Fruit fly (Drosophila melanogaster) whole organism, prepupa: Measurements from ENCODE around the gene unc-13-4A.

Source experiments
- Blimp-1 ChIP-seq: fragments of 200-800 bp; sonication (Bioruptor generic); optimal IDR thresholded peaks from 3 replicates; lab custom pipeline; 2017; ENCODE audit warnings: missing biosample characterization, missing genetic modification characterization, mild to moderate bottlenecking, moderate library complexity, missing genetic modification reagents
- CG10631 ChIP-seq: fragments of 200-800 bp; sonication (Bioruptor generic); optimal IDR thresholded peaks from 2 replicates; lab custom pipeline; 2016; ENCODE audit warnings: missing biosample characterization, missing genetic modification characterization
- CG11762 ChIP-seq: fragments of 200-800 bp; sonication (Bioruptor generic); optimal IDR thresholded peaks from 3 replicates; lab custom pipeline; 2016; ENCODE audit warnings: missing biosample characterization, missing genetic modification characterization; ENCODE audit not compliant: insufficient read depth
- CG1621 ChIP-seq: fragments of 200-800 bp; sonication (Bioruptor generic); optimal IDR thresholded peaks from 3 replicates; lab custom pipeline; 2018; ENCODE audit warnings: missing biosample characterization, mild to moderate bottlenecking, missing genetic modification characterization
- CG3032 ChIP-seq: fragments of 200-800 bp; optimal IDR thresholded peaks from 2 replicates; lab custom pipeline; 2019; ENCODE audit warnings: missing biosample characterization, mild to moderate bottlenecking, missing genetic modification characterization, moderate library complexity
- CG31627 ChIP-seq: fragments of 200-800 bp; sonication (Bioruptor generic); optimal IDR thresholded peaks from 3 replicates; lab custom pipeline; 2016; ENCODE audit warnings: missing biosample characterization, missing genetic modification characterization
- CG32006 ChIP-seq: fragments of 200-800 bp; sonication (Bioruptor generic); optimal IDR thresholded peaks from 3 replicates; lab custom pipeline; 2017; ENCODE audit warnings: missing biosample characterization, mild to moderate bottlenecking, missing genetic modification characterization
- CG34406 ChIP-seq: fragments of 200-800 bp; sonication (Bioruptor generic); optimal IDR thresholded peaks from 3 replicates; lab custom pipeline; 2016; ENCODE audit warnings: missing biosample characterization, missing genetic modification characterization
- CG3919 ChIP-seq: fragments of 200-800 bp; sonication (Bioruptor generic); optimal IDR thresholded peaks from 3 replicates; lab custom pipeline; 2016; ENCODE audit warnings: missing biosample characterization, missing genetic modification characterization
- CG4318 ChIP-seq: fragments of 200-800 bp; sonication (Bioruptor generic); optimal IDR thresholded peaks from 3 replicates; lab custom pipeline; 2017; ENCODE audit warnings: missing biosample characterization, mild to moderate bottlenecking, missing genetic modification characterization
- CG6276 ChIP-seq: fragments of 200-800 bp; sonication (Bioruptor generic); optimal IDR thresholded peaks from 2 replicates; lab custom pipeline; 2017; ENCODE audit warnings: missing biosample characterization, mild to moderate bottlenecking, missing genetic modification characterization
- CG6792 ChIP-seq: fragments of 200-800 bp; sonication (Bioruptor generic); optimal IDR thresholded peaks from 3 replicates; lab custom pipeline; 2016; ENCODE audit warnings: missing biosample characterization, missing genetic modification characterization
- CG6854 ChIP-seq: fragments of 200-800 bp; sonication (Bioruptor generic); optimal IDR thresholded peaks from 2 replicates; lab custom pipeline; 2017; ENCODE audit warnings: missing biosample characterization, mild to moderate bottlenecking, missing genetic modification characterization
- CG7368 ChIP-seq: fragments of 200-800 bp; sonication (Bioruptor generic); optimal IDR thresholded peaks from 3 replicates; lab custom pipeline; 2016; ENCODE audit warnings: missing biosample characterization, missing genetic modification characterization
- CG8632 ChIP-seq: fragments of 200-800 bp; sonication (Bioruptor generic); optimal IDR thresholded peaks from 3 replicates; lab custom pipeline; 2016; ENCODE audit warnings: missing biosample characterization, missing genetic modification characterization
- CG9139 ChIP-seq: fragments of 200-800 bp; sonication (Bioruptor generic); optimal IDR thresholded peaks from 3 replicates; lab custom pipeline; 2017; ENCODE audit warnings: missing biosample characterization, mild to moderate bottlenecking, missing genetic modification characterization
- Eip75B ChIP-seq: fragments of 200-800 bp; sonication (Bioruptor generic); optimal IDR thresholded peaks from 3 replicates; lab custom pipeline; 2016; ENCODE audit warnings: missing biosample characterization, missing genetic modification characterization
- Eip78C ChIP-seq: fragments of 200-800 bp; sonication (Bioruptor generic); peaks from one replicate; lab custom pipeline; 2016; ENCODE audit warnings: missing biosample characterization, missing genetic modification characterization
- Eip93F ChIP-seq: fragments of 200-800 bp; sonication (Bioruptor generic); optimal IDR thresholded peaks from 2 replicates; lab custom pipeline; 2016; ENCODE audit warnings: missing biosample characterization, mild to moderate bottlenecking, missing genetic modification characterization
- Ets21C ChIP-seq: fragments of 200-800 bp; sonication (Bioruptor generic); optimal IDR thresholded peaks from 3 replicates; lab custom pipeline; 2016; ENCODE audit warnings: missing biosample characterization, missing genetic modification characterization
- Hr39 ChIP-seq: fragments of 200-800 bp; sonication (Bioruptor generic); optimal IDR thresholded peaks from 2 replicates; lab custom pipeline; 2016; ENCODE audit warnings: missing biosample characterization, missing genetic modification characterization
- Met ChIP-seq: fragments of 200-800 bp; sonication (Bioruptor generic); optimal IDR thresholded peaks from 3 replicates; lab custom pipeline; 2016; ENCODE audit warnings: missing biosample characterization, missing genetic modification characterization
- OdsH ChIP-seq: fragments of 200-800 bp; sonication (Bioruptor generic); optimal IDR thresholded peaks from 3 replicates; lab custom pipeline; 2016; ENCODE audit warnings: missing biosample characterization, missing genetic modification characterization
- Sox102F ChIP-seq: fragments of 200-800 bp; sonication (Bioruptor generic); optimal IDR thresholded peaks from 2 replicates; lab custom pipeline; 2016; ENCODE audit warnings: missing biosample characterization, mild to moderate bottlenecking, missing genetic modification characterization
- Sox14 ChIP-seq: fragments of 200-800 bp; sonication (Bioruptor generic); optimal IDR thresholded peaks from 3 replicates; lab custom pipeline; 2016; ENCODE audit warnings: missing biosample characterization, missing genetic modification characterization
- Sox15 ChIP-seq: fragments of 200-800 bp; sonication (Bioruptor generic); optimal IDR thresholded peaks from 3 replicates; lab custom pipeline; 2016; ENCODE audit warnings: missing biosample characterization, missing genetic modification characterization
- achi ChIP-seq: fragments of 200-800 bp; sonication (Bioruptor generic); optimal IDR thresholded peaks from 3 replicates; lab custom pipeline; 2016; ENCODE audit warnings: missing biosample characterization, missing genetic modification characterization
- cyc ChIP-seq: fragments of 200-800 bp; sonication (Bioruptor generic); optimal IDR thresholded peaks from 3 replicates; lab custom pipeline; 2016; ENCODE audit warnings: missing biosample characterization, missing genetic modification characterization
- dsx ChIP-seq: fragments of 200-800 bp; optimal IDR thresholded peaks from 3 replicates; lab custom pipeline; 2019; ENCODE audit warnings: missing biosample characterization, mild to moderate bottlenecking, missing genetic modification characterization, moderate library complexity; ENCODE audit not compliant: poor library complexity, severe bottlenecking
- esn ChIP-seq: fragments of 200-800 bp; sonication (Bioruptor generic); optimal IDR thresholded peaks from 2 replicates; lab custom pipeline; 2016; ENCODE audit warnings: missing biosample characterization, mild to moderate bottlenecking, missing genetic modification characterization, moderate library complexity
- fd59A ChIP-seq: fragments of 200-800 bp; sonication (Bioruptor generic); optimal IDR thresholded peaks from 2 replicates; lab custom pipeline; 2017; ENCODE audit warnings: missing biosample characterization, mild to moderate bottlenecking, missing genetic modification characterization, missing genetic modification reagents
- fd85E ChIP-seq: fragments of 200-800 bp; sonication (Bioruptor generic); optimal IDR thresholded peaks from 3 replicates; lab custom pipeline; 2016; ENCODE audit warnings: missing biosample characterization, missing genetic modification characterization
- lz ChIP-seq: fragments of 200-800 bp; sonication (Bioruptor generic); optimal IDR thresholded peaks from 3 replicates; lab custom pipeline; 2016; ENCODE audit warnings: missing biosample characterization, missing genetic modification characterization
- net ChIP-seq: fragments of 200-800 bp; sonication (Bioruptor generic); optimal IDR thresholded peaks from 3 replicates; lab custom pipeline; 2016; ENCODE audit warnings: missing biosample characterization, missing genetic modification characterization
- pdm3 ChIP-seq: fragments of 200-800 bp; sonication (Bioruptor generic); optimal IDR thresholded peaks from 3 replicates; lab custom pipeline; 2016; ENCODE audit warnings: missing biosample characterization, missing genetic modification characterization
- salr ChIP-seq, 2 experiments: fragments of 200-800 bp; sonication (Bioruptor generic); optimal IDR thresholded peaks; 3 replicates each; lab custom pipeline; 2016 to 2018; ENCODE audit warnings: missing biosample characterization in 2 of 2, missing genetic modification characterization in 2 of 2, mild to moderate bottlenecking in 1 of 2
- ss ChIP-seq, 2 experiments: fragments of 200-800 bp; sonication (Bioruptor generic); optimal IDR thresholded peaks; 2 replicates in 1 of 2; 3 replicates in 1 of 2; lab custom pipeline; 2017 to 2018; ENCODE audit warnings: mild to moderate bottlenecking in 2 of 2, missing biosample characterization in 2 of 2, missing genetic modification characterization in 2 of 2, moderate library complexity in 1 of 2
- svp ChIP-seq: fragments of 200-800 bp; sonication (Bioruptor generic); peaks from one replicate; lab custom pipeline; 2016; ENCODE audit warnings: missing biosample characterization, missing genetic modification characterization
- topi ChIP-seq: fragments of 200-800 bp; sonication (Bioruptor generic); optimal IDR thresholded peaks from 3 replicates; lab custom pipeline; 2016; ENCODE audit warnings: missing biosample characterization, missing genetic modification characterization
- vri ChIP-seq: fragments of 200-800 bp; sonication (Bioruptor generic); optimal IDR thresholded peaks from 3 replicates; lab custom pipeline; 2016; ENCODE audit warnings: missing biosample characterization, mild to moderate bottlenecking, missing genetic modification characterization

The unc-13-4A gene

DNA sequence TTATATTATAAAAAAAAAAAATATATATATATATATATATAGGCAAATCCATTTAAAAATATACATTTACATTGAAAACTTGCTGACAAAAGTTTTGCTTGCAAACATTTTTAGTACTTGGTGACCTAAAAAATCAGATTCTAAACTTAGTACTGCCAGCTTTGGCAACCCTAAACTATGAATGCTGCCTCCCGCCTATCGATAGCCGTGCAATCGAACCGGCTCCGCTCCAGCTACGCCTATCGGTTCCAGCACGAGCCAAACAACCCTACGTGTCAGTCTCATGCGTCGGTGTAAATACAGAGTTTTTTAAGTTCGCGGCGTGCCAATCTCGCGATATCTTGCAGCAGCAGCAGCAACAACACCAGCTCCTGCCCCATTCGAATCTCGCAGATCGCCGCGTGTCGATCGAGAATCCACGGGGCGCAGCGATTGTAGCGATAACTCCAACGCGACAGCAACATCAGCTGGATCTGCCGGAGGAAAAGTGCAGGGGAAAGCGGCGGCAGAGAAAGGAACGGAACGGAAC lies 47.7 kb upstream of the unc-13-4A start, which contains the start of gene Sec63 (continued):
- TF ChIP-seq salr (GFP tag; optimal IDR thresholded peaks at IDR 0.05; lab: Kevin White, UChicago) (no peak), achi (peak; percentile 49), CG6854 (GFP tag; lab: Kevin White, UChicago) (no peak), fd59A (GFP tag; lab: Kevin White, UChicago) (no peak), CG8632 (GFP tag; lab: Kevin White, UChicago) (peak; percentile 56), CG4318 (GFP tag; lab: Kevin White, UChicago) (no peak), CG6792 (peak; percentile 4), Sox102F (no peak), Hr39 (GFP tag; lab: Kevin White, UChicago) (peak; percentile 39), CG34406 (peak; percentile 38), Blimp-1 (GFP tag; lab: Kevin White, UChicago) (no peak)

DNA sequence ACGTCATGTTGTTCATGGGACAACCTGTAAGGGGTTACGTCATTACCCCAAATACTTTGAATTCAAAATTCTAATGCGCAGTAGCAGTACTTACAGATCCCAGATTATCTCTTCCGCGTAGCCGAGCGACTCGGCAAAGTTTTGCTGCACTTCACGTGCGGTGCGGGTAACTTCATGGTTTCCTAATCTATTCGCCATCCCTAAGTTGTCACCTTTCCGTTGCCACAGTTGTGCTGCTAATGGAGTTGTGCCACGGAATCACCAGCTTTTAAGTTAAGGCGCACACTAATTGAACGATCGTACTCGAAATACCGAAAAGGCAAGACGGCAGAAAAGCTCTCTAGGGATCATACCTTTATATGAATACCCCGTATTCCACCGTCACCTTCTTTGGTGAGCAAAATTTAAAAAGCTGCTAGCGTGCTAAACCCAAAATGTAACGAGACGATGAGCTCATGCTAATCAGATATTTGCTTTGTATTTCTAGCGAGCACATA lies 47.2 kb upstream of the unc-13-4A start, which contains the start of gene pst:
pst (minus strand) TSS at position 437 of the 497 bp plus-strand sequence.
- TF ChIP-seq vri (GFP tag; lab: Kevin White, UChicago) (peak; percentile 46), esn (no peak), Sox14 (GFP tag; lab: Kevin White, UChicago) (no peak), salr (GFP tag; optimal IDR thresholded peaks at IDR 0.05; lab: Kevin White, UChicago) (no peak), ss (GFP tag; optimal IDR thresholded peaks at IDR 0.05; lab: Kevin White, UChicago) (peak in 1 of 2 experiments; percentile 1), cyc (GFP tag; lab: Kevin White, UChicago) (peak; percentile 0), CG3919 (GFP tag; lab: Kevin White, UChicago) (peak; percentile 8), dsx (GFP tag; lab: Kevin White, UChicago) (no peak), fd85E (GFP tag; lab: Kevin White, UChicago) (peak; percentile 12), Eip93F (GFP tag; lab: Kevin White, UChicago) (no peak), fd59A (GFP tag; lab: Kevin White, UChicago) (no peak), Eip78C (GFP tag; lab: Kevin White, UChicago) (peak; percentile 71), svp (GFP tag; lab: Kevin White, UChicago) (peak; percentile 92), CG9139 (no peak), CG8632 (GFP tag; lab: Kevin White, UChicago) (no peak), Sox15 (GFP tag; lab: Kevin White, UChicago) (no peak), Met (GFP tag; lab: Kevin White, UChicago) (no peak), CG31627 (no peak), CG32006 (no peak), OdsH (GFP tag; lab: Kevin White, UChicago) (no peak), Ets21C (GFP tag; lab: Kevin White, UChicago) (no peak), pdm3 (GFP tag; lab: Kevin White, UChicago) (no peak), Blimp-1 (GFP tag; lab: Kevin White, UChicago) (no peak), CG6854 (GFP tag; lab: Kevin White, UChicago) (peak; percentile 49)
- TF ChIP-seq, all 60 proteins: peak for 8

DNA sequence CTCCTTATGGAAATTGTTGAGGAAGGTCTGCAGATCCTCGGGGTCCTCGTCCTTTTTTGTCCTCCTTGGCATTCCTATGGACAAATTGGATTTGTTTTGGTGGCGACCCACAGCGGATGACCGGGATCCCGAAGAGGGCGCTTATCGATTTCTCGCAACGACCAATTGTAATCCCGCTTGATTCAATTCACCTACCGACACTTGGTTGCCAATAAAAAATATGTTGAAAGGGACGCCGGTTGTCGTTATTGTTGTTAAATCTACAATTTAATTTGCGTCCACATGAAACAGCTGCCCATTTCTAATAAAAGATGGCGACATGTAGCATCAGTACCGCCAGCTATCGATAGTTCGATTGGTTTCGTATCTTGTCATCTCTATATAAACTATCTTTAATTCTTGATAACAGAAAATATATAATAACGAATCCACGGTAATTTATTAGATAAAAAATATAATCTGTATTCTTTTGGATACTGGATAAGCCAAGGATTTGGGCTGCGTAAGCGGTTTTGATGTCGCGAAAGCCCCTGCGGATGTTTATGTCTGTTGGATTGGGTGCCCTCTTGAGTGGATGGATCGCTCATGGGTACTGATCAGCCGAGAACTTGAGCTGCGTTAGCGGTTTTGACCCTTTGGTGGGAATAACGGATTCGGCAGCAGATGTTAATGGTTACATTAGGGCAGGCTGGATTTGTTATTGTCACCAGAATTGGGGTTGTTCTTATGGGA lies 43.9 kb upstream of the unc-13-4A start, which contains the start of gene CTCF:
CTCF (minus strand) TSS at position 328 of the 732 bp plus-strand sequence.
- TF ChIP-seq Eip75B (GFP tag; lab: Kevin White, UChicago) (no peak), lz (peak; percentile 58), Sox14 (GFP tag; lab: Kevin White, UChicago) (peak; percentile 44), CG3032 (tag; lab: Kevin White, UChicago) (peak; percentile 56), CG3919 (GFP tag; lab: Kevin White, UChicago) (peak; percentile 44), cyc (GFP tag; lab: Kevin White, UChicago) (peak; percentile 38), Eip78C (GFP tag; lab: Kevin White, UChicago) (peak; percentile 71), Eip93F (GFP tag; lab: Kevin White, UChicago) (no peak), CG11762 (GFP tag; lab: Kevin White, UChicago) (no peak), ss (GFP tag; optimal IDR thresholded peaks at IDR 0.05; lab: Kevin White, UChicago) (peak in 1 of 2 experiments; percentile 1), net (GFP tag; lab: Kevin White, UChicago) (peak; percentile 6), esn (peak; percentile 67), CG31627 (peak; percentile 43), CG10631 (GFP tag; lab: Kevin White, UChicago) (peak; percentile 1), CG1621 (tag; lab: Kevin White, UChicago) (peak; percentile 24), CG7368 (peak; percentile 10), topi (GFP tag; lab: Kevin White, UChicago) (peak; percentile 36), CG6276 (no peak)
